Fruit fly (Drosophila melanogaster): Measurements from ENCODE around the gene Tl.

The Tl gene

DNA sequence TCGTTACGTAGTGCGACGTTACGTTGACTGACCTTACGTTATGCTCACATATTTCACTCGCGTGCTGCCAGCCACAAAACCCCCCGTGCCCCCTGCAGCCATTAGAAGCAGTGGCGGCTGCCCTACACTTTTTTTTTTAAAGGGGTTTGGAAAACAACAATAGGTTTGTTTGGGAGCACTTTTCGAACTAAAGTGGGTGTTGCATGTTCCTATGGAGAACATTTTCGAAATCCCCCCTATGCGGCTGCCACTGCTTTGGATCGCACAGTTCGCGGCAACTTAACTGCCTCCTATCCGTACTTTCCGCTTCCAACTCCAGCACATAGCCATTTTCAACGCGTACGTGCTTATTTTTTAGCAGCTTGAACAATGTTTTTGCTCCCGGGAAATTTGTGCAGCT is 54.9 kb downstream of the Tl start (continued):
- TF ChIP-seq tap (tag; optimal IDR thresholded peaks at IDR 0.05) (no peak), repo (GFP tag; optimal IDR thresholded peaks at IDR 0.05) (no peak), CG2678 (tag; optimal IDR thresholded peaks at IDR 0.05) (peak; percentile 16), gce (GFP tag; IDR thresholded peaks at IDR 0.05) (no peak), lbe (GFP tag; optimal IDR thresholded peaks at IDR 0.05) (no peak), stwl (tag; optimal IDR thresholded peaks at IDR 0.05) (no peak), Ssrp (tag; optimal IDR thresholded peaks at IDR 0.05) (no peak), CG2875 (GFP tag; optimal IDR thresholded peaks at IDR 0.05) (no peak), Blimp-1 (GFP tag; optimal IDR thresholded peaks at IDR 0.05) (no peak), CG12769 (tag; optimal IDR thresholded peaks at IDR 0.05) (no peak), CG8944 (GFP tag; optimal IDR thresholded peaks at IDR 0.05) (peak; percentile 1), stc (GFP tag; IDR thresholded peaks at IDR 0.05) (no peak), MBD-R2 (GFP tag; IDR thresholded peaks at IDR 0.05) (no peak), CG18476 (GFP tag; optimal IDR thresholded peaks at IDR 0.05) (no peak), Hmx (GFP tag; optimal IDR thresholded peaks at IDR 0.05) (no peak), Poxn (GFP tag; IDR thresholded peaks at IDR 0.05) (no peak), CG4360 (GFP tag; IDR thresholded peaks at IDR 0.05) (no peak), CG4617 (GFP tag; optimal IDR thresholded peaks at IDR 0.05; ENCODE audit: borderline replicate concordance) (no peak), danr (GFP tag; IDR thresholded peaks at IDR 0.05) (no peak), CG14441 (GFP tag; IDR thresholded peaks at IDR 0.05) (peak; percentile 47), pfk (GFP tag; optimal IDR thresholded peaks at IDR 0.05) (no peak), Antp (GFP tag; optimal IDR thresholded peaks at IDR 0.05) (no peak), Lhr (GFP tag; optimal IDR thresholded peaks at IDR 0.05) (no peak), CG10147 (GFP tag; optimal IDR thresholded peaks at IDR 0.05) (no peak), CG11398 (GFP tag; optimal IDR thresholded peaks at IDR 0.05) (no peak), psq (GFP tag; optimal IDR thresholded peaks at IDR 0.05) (no peak), tin (GFP tag; optimal IDR thresholded peaks at IDR 0.05) (no peak), crol (GFP tag; IDR thresholded peaks at IDR 0.05) (peak; percentile 21; the same call in 1 of the 2 replicates), chn (GFP tag; optimal IDR thresholded peaks at IDR 0.05) (peak; percentile 17), grau (tag; optimal IDR thresholded peaks at IDR 0.05) (no peak), CG10654 (GFP tag; optimal IDR thresholded peaks at IDR 0.05) (no peak), CG32767 (GFP tag; IDR thresholded peaks at IDR 0.05) (no peak), Stat92E (GFP tag; optimal IDR thresholded peaks at IDR 0.05) (no peak), CG6272 (GFP tag; IDR thresholded peaks at IDR 0.05) (no peak), CHES-1-like (GFP tag; optimal IDR thresholded peaks at IDR 0.05) (peak; percentile 3), Six4 (GFP tag; optimal IDR thresholded peaks at IDR 0.05) (no peak), croc (GFP tag; conservative IDR thresholded peaks at IDR 0.05) (no peak), wdn (GFP tag; IDR thresholded peaks at IDR 0.05) (no peak), MTF-1 (GFP tag; optimal IDR thresholded peaks at IDR 0.05; ENCODE audit: borderline replicate concordance) (no peak), so (GFP tag; IDR thresholded peaks at IDR 0.05) (no peak), mam (GFP tag; optimal IDR thresholded peaks at IDR 0.05) (peak; percentile 13), phol (tag; optimal IDR thresholded peaks at IDR 0.05) (no peak), wor (GFP tag; IDR thresholded peaks at IDR 0.05) (no peak), CG12659 (GFP tag; optimal IDR thresholded peaks at IDR 0.05) (no peak), bcd (GFP tag; optimal IDR thresholded peaks at IDR 0.05) (no peak), CG14050 (GFP tag; IDR thresholded peaks at IDR 0.05) (no peak), Hey (tag; optimal IDR thresholded peaks at IDR 0.05) (no peak), Atf3 (GFP tag; optimal IDR thresholded peaks at IDR 0.05) (no peak), CG10565 (GFP tag; optimal IDR thresholded peaks at IDR 0.05) (no peak), CG6813 (GFP tag; optimal IDR thresholded peaks at IDR 0.05) (no peak), crc (GFP tag; optimal IDR thresholded peaks at IDR 0.05) (no peak), caup (GFP tag; optimal IDR thresholded peaks at IDR 0.05; ENCODE audit: severe bottlenecking) (no peak)
